Fruit fly (Drosophila melanogaster): Measurements from ENCODE around the gene CG7778.

The CG7778 gene

dm6 chr2L:8376717-8377116 lies 30.3 kb downstream of the CG7778 start, which contains the start of the genes CG13390 and CG17294 (continued):
- TF ChIP-seq CG34224 (GFP tag; IDR thresholded peaks at IDR 0.05; ENCODE audit: partially characterized antibody) (peak; percentile 92), lilli (GFP tag; optimal IDR thresholded peaks at IDR 0.05) (peak; percentile 99), CG12744 (GFP tag; optimal IDR thresholded peaks at IDR 0.05) (peak; percentile 96), otp (GFP tag; IDR thresholded peaks at IDR 0.05) (peak; percentile 99), ac (GFP tag; optimal IDR thresholded peaks at IDR 0.05) (peak; percentile 97), dysf (GFP tag; IDR thresholded peaks at IDR 0.05) (peak; percentile 100), sd (tag; optimal IDR thresholded peaks at IDR 0.05) (peak; percentile 98), inv (GFP tag; IDR thresholded peaks at IDR 0.05; ENCODE audit: partially characterized antibody) (peak; percentile 71; the same call in 1 of the 2 replicates), crol (GFP tag; IDR thresholded peaks at IDR 0.05) (peak; percentile 92), CG7357 (GFP tag; IDR thresholded peaks at IDR 0.05) (peak; percentile 98), Aef1 (GFP tag; IDR thresholded peaks at IDR 0.05) (peak; percentile 100), Kr (GFP tag; optimal IDR thresholded peaks at IDR 0.05) (peak; percentile 74), CG3065 (GFP tag; optimal IDR thresholded peaks at IDR 0.05) (peak; percentile 97), Ssrp (tag; optimal IDR thresholded peaks at IDR 0.05) (peak; percentile 100), grau (tag; optimal IDR thresholded peaks at IDR 0.05) (peak; percentile 99), twi (tag; optimal IDR thresholded peaks at IDR 0.05) (peak; percentile 99), CG7928 (GFP tag; optimal IDR thresholded peaks at IDR 0.05) (peak; percentile 87), Nf-YC (tag; optimal IDR thresholded peaks at IDR 0.05) (peak; percentile 95), Side (GFP tag; optimal IDR thresholded peaks at IDR 0.05) (peak; percentile 93), kay (GFP tag; optimal IDR thresholded peaks at IDR 0.05) (peak; percentile 99), eve (GFP tag; optimal IDR thresholded peaks at IDR 0.05) (no peak), cad (GFP tag; optimal IDR thresholded peaks at IDR 0.05) (no peak), CG4854 (GFP tag; optimal IDR thresholded peaks at IDR 0.05) (peak; percentile 97), sc (optimal IDR thresholded peaks at IDR 0.05) (no peak), sc (GFP tag; optimal IDR thresholded peaks at IDR 0.05) (peak; percentile 99), CG7987 (GFP tag; optimal IDR thresholded peaks at IDR 0.05) (peak; percentile 98), CG11504 (tag; optimal IDR thresholded peaks at IDR 0.05) (peak; percentile 98), pros (GFP tag; optimal IDR thresholded peaks at IDR 0.05) (peak; percentile 89), ewg (GFP tag; optimal IDR thresholded peaks at IDR 0.05) (peak; percentile 98), CG31441 (GFP tag; IDR thresholded peaks at IDR 0.05) (peak; percentile 100), Antp (GFP tag; optimal IDR thresholded peaks at IDR 0.05) (peak; percentile 82), vfl (GFP tag; optimal IDR thresholded peaks at IDR 0.05) (peak; percentile 96), Xrp1 (GFP tag; IDR thresholded peaks at IDR 0.05) (peak; percentile 100), ERR (GFP tag; optimal IDR thresholded peaks at IDR 0.05) (peak; percentile 84), az2 (GFP tag; optimal IDR thresholded peaks at IDR 0.05) (peak; percentile 99), org-1 (GFP tag; optimal IDR thresholded peaks at IDR 0.05) (peak; percentile 98), prd (optimal IDR thresholded peaks at IDR 0.05) (no peak), prd (GFP tag; IDR thresholded peaks at IDR 0.05) (peak; percentile 100), CG1024 (GFP tag; IDR thresholded peaks at IDR 0.05) (peak; percentile 97), Mes4 (GFP tag; optimal IDR thresholded peaks at IDR 0.05) (peak; percentile 84), CG33557 (GFP tag; optimal IDR thresholded peaks at IDR 0.05) (peak; percentile 99), Gsc (GFP tag; IDR thresholded peaks at IDR 0.05) (peak; percentile 98), CG4424 (GFP tag; optimal IDR thresholded peaks at IDR 0.05) (peak; percentile 99), CG11696 (GFP tag; IDR thresholded peaks at IDR 0.05) (peak; percentile 98), B-H2 (GFP tag; optimal IDR thresholded peaks at IDR 0.05) (peak; percentile 99), Hmr (GFP tag; optimal IDR thresholded peaks at IDR 0.05) (peak; percentile 100), Hey (tag; optimal IDR thresholded peaks at IDR 0.05) (peak; percentile 92), Sry-δ (GFP tag; optimal IDR thresholded peaks at IDR 0.05) (peak; percentile 63), pum (GFP tag; optimal IDR thresholded peaks at IDR 0.05) (peak; percentile 92), CG15601 (tag; optimal IDR thresholded peaks at IDR 0.05) (peak; percentile 99), Poxn (GFP tag; IDR thresholded peaks at IDR 0.05) (peak; percentile 99), Fer1 (GFP tag; optimal IDR thresholded peaks at IDR 0.05) (peak; percentile 100)

Data from whole organism, embryonic.